Worm (Caenorhabditis elegans) whole organism, mixed stage, embryonic: Measurements from ENCODE around the gene srt-11.

Experiments
- bed-3 ChIP-seq: fragments of 200-800 bp; sonication (Bioruptor generic); optimal IDR thresholded peaks from 3 replicates; lab custom pipeline; 2018; ENCODE audit warnings: mild to moderate bottlenecking, missing genetic modification characterization, moderate library complexity, missing compliant biosample characterization
- elt-3 ChIP-seq: fragments of 150-350 bp; optimal IDR thresholded peaks from 2 replicates; lab custom pipeline; 2014; ENCODE audit warnings: missing biosample characterization, missing genetic modification characterization
- lsy-2 ChIP-seq: fragments of 150-350 bp; optimal IDR thresholded peaks from 2 replicates; lab custom pipeline; 2014; ENCODE audit warnings: missing biosample characterization, missing genetic modification characterization
- mab-5 ChIP-seq: fragments of 150-350 bp; optimal IDR thresholded peaks from 2 replicates; lab custom pipeline; 2014; ENCODE audit warnings: missing biosample characterization, missing genetic modification characterization
- nhr-76 ChIP-seq: sonication (generic microtip); optimal IDR thresholded peaks from 2 replicates; lab custom pipeline; 2017; ENCODE audit warnings: missing biosample characterization, missing genetic modification characterization
- pha-4 ChIP-seq: fragments of 150-350 bp; optimal IDR thresholded peaks from 2 replicates; lab custom pipeline; 2018; ENCODE audit warnings: missing biosample characterization, missing genetic modification reagents, missing genetic modification characterization
- snpc-4 ChIP-seq: fragments of 150-350 bp; optimal IDR thresholded peaks from 2 replicates; lab custom pipeline; 2014; ENCODE audit warnings: missing biosample characterization, missing genetic modification characterization
- unc-39 ChIP-seq: fragments of 150-350 bp; optimal IDR thresholded peaks from 2 replicates; lab custom pipeline; 2014; ENCODE audit warnings: missing biosample characterization, missing genetic modification characterization
- ztf-11 ChIP-seq: fragments of 150-350 bp; optimal IDR thresholded peaks from 2 replicates; lab custom pipeline; 2014; ENCODE audit warnings: missing biosample characterization, missing genetic modification characterization

DNA sequence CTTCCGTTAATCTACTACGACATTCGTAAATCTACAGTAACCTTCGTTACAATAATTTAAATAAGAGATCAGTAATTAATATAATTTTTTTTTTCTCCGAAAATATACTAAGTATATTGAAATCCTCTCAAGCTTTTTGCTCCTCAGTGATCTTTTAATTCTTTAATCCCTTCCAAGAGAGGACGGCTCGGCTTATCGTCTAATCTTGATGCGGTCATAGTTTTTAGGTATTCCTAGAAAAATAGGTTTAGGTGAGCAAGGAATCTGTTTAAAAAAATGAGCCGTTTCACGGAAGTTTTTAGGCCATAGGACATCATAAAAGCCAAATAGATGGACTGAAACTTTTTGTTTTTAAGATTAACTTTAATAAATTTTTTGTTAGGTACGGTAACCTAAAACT, 26.3 kb downstream of the srt-11 start:
- TF ChIP-seq elt-3 (no peak), bed-3 (no peak), pha-4 (tag; lab: Kevin White, UChicago) (no peak), lsy-2 (no peak), ztf-11 (no peak), snpc-4 (tag; lab: Kevin White, UChicago) (no peak), nhr-76 (tag; lab: Kevin White, UChicago) (no peak), mab-5 (no peak), unc-39 (tag; lab: Kevin White, UChicago) (no peak)
